Fruit fly (Drosophila melanogaster): Measurements from ENCODE around the gene CG32259.

DNA sequence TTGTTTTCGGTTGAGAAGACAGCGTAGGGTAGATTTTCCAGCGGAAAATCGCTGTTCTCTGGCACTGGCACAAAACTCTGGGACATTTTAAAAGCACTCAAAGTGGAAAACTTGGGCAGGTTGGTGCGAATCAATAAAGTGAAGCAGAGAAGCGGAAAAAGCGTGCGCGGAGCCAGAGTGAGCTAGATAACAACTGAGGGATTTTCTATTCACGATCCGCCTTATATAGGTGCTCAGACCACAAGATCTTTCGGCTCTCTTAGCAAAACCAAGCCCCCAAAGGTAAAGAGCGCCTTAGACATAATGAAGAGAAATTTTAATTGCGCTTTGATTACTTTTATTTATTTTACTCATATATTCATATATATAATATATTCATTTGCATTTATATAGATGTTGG is 4.6 kb downstream of the CG32259 start, which contains the start of gene Faa:
- TF ChIP-seq psq (optimal IDR thresholded peaks at IDR 0.05), result no peak
- TF ChIP-seq EcR (GFP tag; optimal IDR thresholded peaks at IDR 0.05), result no peak
- TF ChIP-seq pan (optimal IDR thresholded peaks at IDR 0.05), result no peak
